Fruit fly (Drosophila melanogaster) whole organism, prepupa: ENCODE results near the gene CG13689.
A peak's percentile ranks its signal among the peaks of the same experiment; 100 is the strongest.

ENCODE experiments used
- CG10631 ChIP-seq: fragments of 200-800 bp; sonication (Bioruptor generic); optimal IDR thresholded peaks from 2 replicates; lab custom pipeline; 2016; ENCODE audit warnings: missing biosample characterization, missing genetic modification characterization
- CG10669 ChIP-seq: fragments of 200-800 bp; sonication (Bioruptor generic); optimal IDR thresholded peaks from 3 replicates; lab custom pipeline; 2018; ENCODE audit warnings: missing biosample characterization, mild to moderate bottlenecking, missing genetic modification characterization, moderate library complexity
- CG11294 ChIP-seq: fragments of 200-800 bp; sonication (Bioruptor generic); IDR thresholded peaks from 2 replicates; pipeline ENCODE4 v1.3.6; 2022; ENCODE audit warnings: missing biosample characterization, missing genetic modification characterization
- CG11762 ChIP-seq: fragments of 200-800 bp; sonication (Bioruptor generic); optimal IDR thresholded peaks from 3 replicates; lab custom pipeline; 2016; ENCODE audit warnings: missing biosample characterization, missing genetic modification characterization; ENCODE audit not compliant: insufficient read depth
- CG11902 ChIP-seq: fragments of 200-800 bp; sonication (Bioruptor generic); optimal IDR thresholded peaks from 3 replicates; lab custom pipeline; 2016; ENCODE audit warnings: missing biosample characterization, missing genetic modification characterization
- CG1621 ChIP-seq: fragments of 200-800 bp; sonication (Bioruptor generic); optimal IDR thresholded peaks from 3 replicates; lab custom pipeline; 2018; ENCODE audit warnings: missing biosample characterization, mild to moderate bottlenecking, missing genetic modification characterization
- CG16779 ChIP-seq: fragments of 200-800 bp; sonication (Bioruptor generic); optimal IDR thresholded peaks from 3 replicates; lab custom pipeline; 2017; ENCODE audit warnings: missing biosample characterization, mild to moderate bottlenecking, missing genetic modification characterization
- CG3032 ChIP-seq: fragments of 200-800 bp; optimal IDR thresholded peaks from 2 replicates; lab custom pipeline; 2019; ENCODE audit warnings: missing biosample characterization, mild to moderate bottlenecking, missing genetic modification characterization, moderate library complexity
- CG32006 ChIP-seq: fragments of 200-800 bp; sonication (Bioruptor generic); optimal IDR thresholded peaks from 3 replicates; lab custom pipeline; 2017; ENCODE audit warnings: missing biosample characterization, mild to moderate bottlenecking, missing genetic modification characterization
- CG34406 ChIP-seq: fragments of 200-800 bp; sonication (Bioruptor generic); optimal IDR thresholded peaks from 3 replicates; lab custom pipeline; 2016; ENCODE audit warnings: missing biosample characterization, missing genetic modification characterization
- CG3919 ChIP-seq: fragments of 200-800 bp; sonication (Bioruptor generic); optimal IDR thresholded peaks from 3 replicates; lab custom pipeline; 2016; ENCODE audit warnings: missing biosample characterization, missing genetic modification characterization
- CG4318 ChIP-seq: fragments of 200-800 bp; sonication (Bioruptor generic); optimal IDR thresholded peaks from 3 replicates; lab custom pipeline; 2017; ENCODE audit warnings: missing biosample characterization, mild to moderate bottlenecking, missing genetic modification characterization
- CG6276 ChIP-seq: fragments of 200-800 bp; sonication (Bioruptor generic); optimal IDR thresholded peaks from 2 replicates; lab custom pipeline; 2017; ENCODE audit warnings: missing biosample characterization, mild to moderate bottlenecking, missing genetic modification characterization
- CG6792 ChIP-seq: fragments of 200-800 bp; sonication (Bioruptor generic); optimal IDR thresholded peaks from 3 replicates; lab custom pipeline; 2016; ENCODE audit warnings: missing biosample characterization, missing genetic modification characterization
- CG6808 ChIP-seq: fragments of 200-800 bp; sonication (Bioruptor generic); optimal IDR thresholded peaks from 3 replicates; lab custom pipeline; 2017; ENCODE audit warnings: missing biosample characterization, missing genetic modification characterization, mild to moderate bottlenecking, moderate library complexity, missing genetic modification reagents
- CG6854 ChIP-seq: fragments of 200-800 bp; sonication (Bioruptor generic); optimal IDR thresholded peaks from 2 replicates; lab custom pipeline; 2017; ENCODE audit warnings: missing biosample characterization, mild to moderate bottlenecking, missing genetic modification characterization
- CG8119 ChIP-seq: fragments of 200-800 bp; sonication (Bioruptor generic); IDR thresholded peaks from 3 replicates; pipeline ENCODE4 v1.3.6; 2022; ENCODE audit warnings: missing biosample characterization, missing genetic modification characterization
- CG8319 ChIP-seq: fragments of 200-800 bp; sonication (Bioruptor generic); optimal IDR thresholded peaks from 3 replicates; lab custom pipeline; 2016; ENCODE audit warnings: missing biosample characterization, missing genetic modification characterization
- CG8632 ChIP-seq: fragments of 200-800 bp; sonication (Bioruptor generic); optimal IDR thresholded peaks from 3 replicates; lab custom pipeline; 2016; ENCODE audit warnings: missing biosample characterization, missing genetic modification characterization
- CG9139 ChIP-seq: fragments of 200-800 bp; sonication (Bioruptor generic); optimal IDR thresholded peaks from 3 replicates; lab custom pipeline; 2017; ENCODE audit warnings: missing biosample characterization, mild to moderate bottlenecking, missing genetic modification characterization
- Eip78C ChIP-seq: fragments of 200-800 bp; sonication (Bioruptor generic); peaks from one replicate; lab custom pipeline; 2016; ENCODE audit warnings: missing biosample characterization, missing genetic modification characterization
- Ets21C ChIP-seq: fragments of 200-800 bp; sonication (Bioruptor generic); optimal IDR thresholded peaks from 3 replicates; lab custom pipeline; 2016; ENCODE audit warnings: missing biosample characterization, missing genetic modification characterization
- Ets96B ChIP-seq: fragments of 200-800 bp; optimal IDR thresholded peaks from 2 replicates; lab custom pipeline; 2019; ENCODE audit warnings: missing biosample characterization, mild to moderate bottlenecking, missing genetic modification characterization, moderate library complexity
- Gug ChIP-seq: fragments of 200-800 bp; sonication (Bioruptor generic); IDR thresholded peaks from 2 replicates; pipeline ENCODE4 v1.3.6; 2022; ENCODE audit warnings: missing biosample characterization, missing genetic modification characterization
- Hr4 ChIP-seq: fragments of 200-800 bp; sonication (Bioruptor generic); optimal IDR thresholded peaks from 3 replicates; lab custom pipeline; 2016; ENCODE audit warnings: missing biosample characterization, missing genetic modification characterization
- Lpt ChIP-seq: fragments of 200-800 bp; sonication (Bioruptor generic); optimal IDR thresholded peaks from 3 replicates; lab custom pipeline; 2016; ENCODE audit warnings: missing biosample characterization, missing genetic modification characterization
- Met ChIP-seq: fragments of 200-800 bp; sonication (Bioruptor generic); optimal IDR thresholded peaks from 3 replicates; lab custom pipeline; 2016; ENCODE audit warnings: missing biosample characterization, missing genetic modification characterization
- OdsH ChIP-seq: fragments of 200-800 bp; sonication (Bioruptor generic); optimal IDR thresholded peaks from 3 replicates; lab custom pipeline; 2016; ENCODE audit warnings: missing biosample characterization, missing genetic modification characterization
- Smox ChIP-seq: fragments of 200-800 bp; sonication (Bioruptor generic); optimal IDR thresholded peaks from 3 replicates; lab custom pipeline; 2016; ENCODE audit warnings: missing biosample characterization, missing genetic modification characterization
- Sox102F ChIP-seq: fragments of 200-800 bp; sonication (Bioruptor generic); optimal IDR thresholded peaks from 2 replicates; lab custom pipeline; 2016; ENCODE audit warnings: missing biosample characterization, mild to moderate bottlenecking, missing genetic modification characterization
- Sox14 ChIP-seq: fragments of 200-800 bp; sonication (Bioruptor generic); optimal IDR thresholded peaks from 3 replicates; lab custom pipeline; 2016; ENCODE audit warnings: missing biosample characterization, missing genetic modification characterization
- Sox15 ChIP-seq: fragments of 200-800 bp; sonication (Bioruptor generic); optimal IDR thresholded peaks from 3 replicates; lab custom pipeline; 2016; ENCODE audit warnings: missing biosample characterization, missing genetic modification characterization
- achi ChIP-seq: fragments of 200-800 bp; sonication (Bioruptor generic); optimal IDR thresholded peaks from 3 replicates; lab custom pipeline; 2016; ENCODE audit warnings: missing biosample characterization, missing genetic modification characterization
- acj6 ChIP-seq: fragments of 200-800 bp; sonication (Bioruptor generic); optimal IDR thresholded peaks from 3 replicates; lab custom pipeline; 2016; ENCODE audit warnings: missing biosample characterization, missing genetic modification characterization
- dac ChIP-seq: fragments of 200-800 bp; sonication (Bioruptor generic); optimal IDR thresholded peaks from 2 replicates; lab custom pipeline; 2017; ENCODE audit warnings: missing biosample characterization, mild to moderate bottlenecking, missing genetic modification characterization
- dsx ChIP-seq: fragments of 200-800 bp; optimal IDR thresholded peaks from 3 replicates; lab custom pipeline; 2019; ENCODE audit warnings: missing biosample characterization, mild to moderate bottlenecking, missing genetic modification characterization, moderate library complexity; ENCODE audit not compliant: poor library complexity, severe bottlenecking
- eg ChIP-seq: fragments of 200-800 bp; sonication (Bioruptor generic); IDR thresholded peaks from 3 replicates; pipeline ENCODE4 v1.3.6; 2022; ENCODE audit warnings: missing biosample characterization, missing genetic modification characterization
- fd59A ChIP-seq: fragments of 200-800 bp; sonication (Bioruptor generic); optimal IDR thresholded peaks from 2 replicates; lab custom pipeline; 2017; ENCODE audit warnings: missing biosample characterization, mild to moderate bottlenecking, missing genetic modification characterization, missing genetic modification reagents
- fd85E ChIP-seq: fragments of 200-800 bp; sonication (Bioruptor generic); optimal IDR thresholded peaks from 3 replicates; lab custom pipeline; 2016; ENCODE audit warnings: missing biosample characterization, missing genetic modification characterization
- fkh ChIP-seq: fragments of 200-800 bp; sonication (Bioruptor generic); optimal IDR thresholded peaks from 3 replicates; lab custom pipeline; 2017; ENCODE audit warnings: missing biosample characterization, mild to moderate bottlenecking, missing genetic modification characterization, moderate library complexity
- net ChIP-seq: fragments of 200-800 bp; sonication (Bioruptor generic); optimal IDR thresholded peaks from 3 replicates; lab custom pipeline; 2016; ENCODE audit warnings: missing biosample characterization, missing genetic modification characterization
- salr ChIP-seq, 2 experiments: fragments of 200-800 bp; sonication (Bioruptor generic); optimal IDR thresholded peaks; 3 replicates each; lab custom pipeline; 2016 to 2018; ENCODE audit warnings: missing biosample characterization in 2 of 2, missing genetic modification characterization in 2 of 2, mild to moderate bottlenecking in 1 of 2
- spab ChIP-seq: fragments of 200-800 bp; sonication (Bioruptor generic); optimal IDR thresholded peaks from 2 replicates; lab custom pipeline; 2017; ENCODE audit warnings: missing biosample characterization, mild to moderate bottlenecking, missing genetic modification characterization, missing genetic modification reagents
- ss ChIP-seq, 2 experiments: fragments of 200-800 bp; sonication (Bioruptor generic); optimal IDR thresholded peaks; 2 replicates in 1 of 2; 3 replicates in 1 of 2; lab custom pipeline; 2017 to 2018; ENCODE audit warnings: mild to moderate bottlenecking in 2 of 2, missing biosample characterization in 2 of 2, missing genetic modification characterization in 2 of 2, moderate library complexity in 1 of 2
- svp ChIP-seq: fragments of 200-800 bp; sonication (Bioruptor generic); peaks from one replicate; lab custom pipeline; 2016; ENCODE audit warnings: missing biosample characterization, missing genetic modification characterization

The CG13689 gene

DNA sequence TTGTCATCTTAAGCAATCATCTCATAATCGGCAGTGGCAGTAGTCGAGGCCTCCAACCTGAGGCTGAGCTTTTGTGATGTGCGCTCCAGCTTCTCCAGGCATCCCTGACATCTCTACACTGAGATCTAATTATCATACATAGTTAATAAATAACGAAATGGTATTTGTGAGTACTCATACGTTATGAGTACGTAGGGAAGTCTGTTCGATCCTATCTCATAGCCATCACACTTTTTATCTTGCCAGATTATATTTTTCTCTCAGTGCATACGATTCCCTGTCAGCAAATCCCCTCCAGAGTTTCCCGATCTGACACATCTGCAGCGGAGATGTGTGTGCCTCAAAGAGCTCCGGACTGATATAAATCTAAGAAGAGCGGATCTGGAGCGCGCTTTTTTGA is 6.9 kb downstream of the CG13689 start (continued):
- TF ChIP-seq Met (GFP tag; lab: Kevin White, UChicago) (peak; percentile 32), Ets21C (GFP tag; lab: Kevin White, UChicago) (no peak), CG34406 (GFP tag; lab: Kevin White, UChicago) (peak; percentile 12), fd85E (no peak), eg (0 out of 3 replicates have a peak, but pooled peaks have one; percentile 24), CG32006 (peak; percentile 51), fkh (no peak), Sox102F (GFP tag; lab: Kevin White, UChicago) (no peak), spab (peak; percentile 61), salr (GFP tag; optimal IDR thresholded peaks at IDR 0.05; lab: Kevin White, UChicago) (peak; percentile 37 to 62), CG6792 (peak; percentile 50), CG16779 (tag; lab: Kevin White, UChicago) (peak; percentile 21), CG1621 (peak; percentile 78), OdsH (peak; percentile 59), CG10669 (GFP tag; lab: Kevin White, UChicago) (peak; percentile 70), CG3919 (GFP tag; lab: Kevin White, UChicago) (peak; percentile 69)

DNA sequence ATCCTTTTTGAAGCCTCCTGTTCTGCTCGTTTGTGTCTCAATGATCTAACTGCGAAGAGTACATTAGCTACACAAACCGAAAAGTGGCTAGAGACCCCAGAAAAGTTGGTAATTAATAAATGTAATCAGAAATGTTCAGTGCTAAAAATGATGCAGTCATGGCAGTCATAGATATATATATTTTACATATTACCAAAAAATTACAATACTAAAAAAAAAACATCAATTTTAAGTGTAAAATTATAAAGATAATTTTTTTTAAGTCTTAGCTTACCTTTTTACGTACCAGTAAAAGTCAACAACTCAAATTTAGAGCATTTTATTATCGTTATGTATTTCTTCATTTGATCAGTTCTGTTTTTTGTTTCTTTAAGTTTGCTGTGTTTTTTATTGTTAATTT is 10.2 kb downstream of the CG13689 start:
- TF ChIP-seq svp (GFP tag; lab: Kevin White, UChicago) (peak; percentile 2), Gug (GFP tag; lab: Robert Waterston, UW) (no peak), CG6276 (no peak), Ets96B (tag; lab: Kevin White, UChicago) (peak; percentile 61), CG1621 (no peak), CG10631 (peak; percentile 49), Sox14 (GFP tag; lab: Kevin White, UChicago) (no peak), Smox (GFP tag; lab: Kevin White, UChicago) (no peak), CG8119 (no peak), CG3919 (GFP tag; lab: Kevin White, UChicago) (no peak), ss (GFP tag; optimal IDR thresholded peaks at IDR 0.05; lab: Kevin White, UChicago) (peak in 1 of 2 experiments; percentile 53), CG10669 (GFP tag; lab: Kevin White, UChicago) (peak; percentile 38), CG16779 (tag; lab: Kevin White, UChicago) (no peak), CG11902 (GFP tag; lab: Kevin White, UChicago) (no peak), OdsH (peak; percentile 43), CG6792 (no peak), Sox102F (GFP tag; lab: Kevin White, UChicago) (no peak), achi (no peak), acj6 (GFP tag; lab: Kevin White, UChicago) (peak; percentile 7), CG8632 (GFP tag; lab: Kevin White, UChicago) (peak; percentile 9), CG4318 (no peak), CG8319 (GFP tag; lab: Kevin White, UChicago) (no peak), Met (GFP tag; lab: Kevin White, UChicago) (no peak), CG11294 (GFP tag; lab: Robert Waterston, UW) (no peak), dsx (GFP tag; lab: Kevin White, UChicago) (peak; percentile 14), Lpt (GFP tag; lab: Kevin White, UChicago) (no peak), dac (GFP tag; lab: Kevin White, UChicago) (no peak), net (GFP tag; lab: Kevin White, UChicago) (no peak), Sox15 (GFP tag; lab: Kevin White, UChicago) (no peak), CG32006 (no peak), CG6808 (GFP tag; lab: Kevin White, UChicago) (peak; percentile 58), spab (peak; percentile 44), Eip78C (peak; percentile 72), salr (GFP tag; optimal IDR thresholded peaks at IDR 0.05; lab: Kevin White, UChicago) (no peak), fd85E (no peak), CG11762 (GFP tag; lab: Kevin White, UChicago) (no peak), fd59A (GFP tag; lab: Kevin White, UChicago) (peak; percentile 63), Hr4 (GFP tag; lab: Kevin White, UChicago) (no peak), CG6854 (GFP tag; lab: Kevin White, UChicago) (no peak), eg (no peak), CG9139 (GFP tag; lab: Kevin White, UChicago) (no peak), CG3032 (tag; lab: Kevin White, UChicago) (peak; percentile 42)
